Fruit fly (Drosophila melanogaster): ENCODE data around the gene Rheb.

DNA sequence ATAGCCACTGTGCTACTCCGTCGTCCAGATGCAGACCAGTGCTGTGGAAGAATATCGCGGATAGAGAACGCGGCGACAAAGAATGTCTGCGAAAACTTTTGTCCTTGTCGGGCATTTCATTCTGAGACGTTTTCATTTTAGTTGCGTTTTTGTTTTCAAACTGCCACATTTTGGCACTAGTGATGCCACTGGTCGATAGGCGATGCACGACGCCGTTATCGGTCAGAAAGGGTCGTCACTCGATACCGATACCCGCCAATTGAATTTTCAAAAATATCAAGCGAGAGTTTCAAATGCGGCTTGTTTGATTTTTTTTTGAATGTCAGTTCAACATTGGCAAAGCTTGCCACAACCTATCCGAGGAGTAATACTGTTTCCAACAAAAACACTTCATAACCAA, 18.3 kb upstream of the Rheb start:
- no peak for TF ChIP-seq psq (optimal IDR thresholded peaks at IDR 0.05)
- no peak for TF ChIP-seq usp (GFP tag; optimal IDR thresholded peaks at IDR 0.05)
- TF ChIP-seq pan (optimal IDR thresholded peaks at IDR 0.05) = no peak
- TF ChIP-seq CG8478 (optimal IDR thresholded peaks at IDR 0.05) = no peak
